1 fruit fly cellular context compared by ENCODE assay signal in genomic region chr3R:9341189-9342012, dm6.
TF ChIP-seq lines count a peak whose summit lies in the region.

No protein-coding gene starts in this region.

TF ChIP-seq in whole organism, embryonic, 481 proteins besides CTCF, POLR2A, EP300 and RAD21 (continued from another document and continues in another):
- no peak for TF ChIP-seq ssp (GFP tag; IDR thresholded peaks at IDR 0.05; lab: Robert Waterston, UW)
- TF ChIP-seq eyg (GFP tag; optimal IDR thresholded peaks at IDR 0.05; lab: Kevin White, UChicago): no peak
- TF ChIP-seq CG43689 (GFP tag; IDR thresholded peaks at IDR 0.05; lab: Robert Waterston, UW): no peak
- peak; percentile 70 for TF ChIP-seq CG1529 (GFP tag; optimal IDR thresholded peaks at IDR 0.05; lab: Kevin White, UChicago)
- peak; percentile 75 for TF ChIP-seq sqz (GFP tag; optimal IDR thresholded peaks at IDR 0.05; lab: Kevin White, UChicago)
- TF ChIP-seq lov (optimal IDR thresholded peaks at IDR 0.05; lab: Kevin White, UChicago): no peak
- TF ChIP-seq lov (GFP tag; IDR thresholded peaks at IDR 0.05; lab: Robert Waterston, UW): peak; percentile 61; the same call in 1 of the 3 replicates
- peak; percentile 55 for TF ChIP-seq Asciz (GFP tag; optimal IDR thresholded peaks at IDR 0.05; lab: Kevin White, UChicago)
- peak; percentile 29 for TF ChIP-seq oc (tag; optimal IDR thresholded peaks at IDR 0.05; lab: Kevin White, UChicago)
- peak; percentile 40 for TF ChIP-seq CG17568 (GFP tag; optimal IDR thresholded peaks at IDR 0.05; lab: Kevin White, UChicago)
- peak; percentile 52 for TF ChIP-seq gsb-n (tag; optimal IDR thresholded peaks at IDR 0.05; lab: Kevin White, UChicago)
- peak; percentile 89 for TF ChIP-seq chm (GFP tag; IDR thresholded peaks at IDR 0.05; lab: Robert Waterston, UW)
- TF ChIP-seq Jarid2 (GFP tag; optimal IDR thresholded peaks at IDR 0.05; lab: Kevin White, UChicago): peak; percentile 85
- peak; percentile 97 for TF ChIP-seq Dll (GFP tag; IDR thresholded peaks at IDR 0.05; lab: Robert Waterston, UW; ENCODE audit: partially characterized antibody)
- TF ChIP-seq Lhr (GFP tag; optimal IDR thresholded peaks at IDR 0.05; lab: Kevin White, UChicago): peak; percentile 42
- TF ChIP-seq da (GFP tag; optimal IDR thresholded peaks at IDR 0.05; lab: Kevin White, UChicago): peak; percentile 1
- peak; percentile 70 for TF ChIP-seq mam (GFP tag; optimal IDR thresholded peaks at IDR 0.05; lab: Kevin White, UChicago)
- TF ChIP-seq CG7271 (tag; optimal IDR thresholded peaks at IDR 0.05; lab: Kevin White, UChicago): peak; percentile 55
- TF ChIP-seq CG6175 (GFP tag; IDR thresholded peaks at IDR 0.05; lab: Robert Waterston, UW): no peak
- peak; percentile 72 for TF ChIP-seq ara (GFP tag; IDR thresholded peaks at IDR 0.05; lab: Robert Waterston, UW)
- peak; percentile 44 for TF ChIP-seq slou (GFP tag; optimal IDR thresholded peaks at IDR 0.05; lab: Kevin White, UChicago)
- TF ChIP-seq CG8281 (tag; optimal IDR thresholded peaks at IDR 0.05; lab: Kevin White, UChicago): peak; percentile 70
- TF ChIP-seq CG42726 (GFP tag; IDR thresholded peaks at IDR 0.05; lab: Robert Waterston, UW; ENCODE audit: partially characterized antibody): peak; percentile 63; the same call in 1 of the 2 replicates
- TF ChIP-seq CG1024 (GFP tag; IDR thresholded peaks at IDR 0.05; lab: Robert Waterston, UW): no peak
- no peak; the same call in 1 of the 2 replicates for TF ChIP-seq ham (GFP tag; IDR thresholded peaks at IDR 0.05; lab: Robert Waterston, UW)
- TF ChIP-seq jumu (GFP tag; optimal IDR thresholded peaks at IDR 0.05; lab: Kevin White, UChicago): peak; percentile 57
- TF ChIP-seq CG4617 (GFP tag; optimal IDR thresholded peaks at IDR 0.05; lab: Kevin White, UChicago; ENCODE audit: borderline replicate concordance): no peak
- peak; percentile 42; the same call in 1 of the 2 replicates for TF ChIP-seq Adf1 (GFP tag; IDR thresholded peaks at IDR 0.05; lab: Robert Waterston, UW)
- peak; percentile 46 for TF ChIP-seq CG12236 (GFP tag; optimal IDR thresholded peaks at IDR 0.05; lab: Kevin White, UChicago)
- TF ChIP-seq CG2202 (tag; optimal IDR thresholded peaks at IDR 0.05; lab: Kevin White, UChicago): peak; percentile 62
- TF ChIP-seq CG30403 (GFP tag; optimal IDR thresholded peaks at IDR 0.05; lab: Kevin White, UChicago): peak; percentile 89
- TF ChIP-seq NC2α (GFP tag; optimal IDR thresholded peaks at IDR 0.05; lab: Kevin White, UChicago): peak; percentile 61
- peak; percentile 72 for TF ChIP-seq CG17359 (tag; optimal IDR thresholded peaks at IDR 0.05; lab: Kevin White, UChicago)
- TF ChIP-seq crc (GFP tag; optimal IDR thresholded peaks at IDR 0.05; lab: Kevin White, UChicago): peak; percentile 6
- TF ChIP-seq chif (GFP tag; optimal IDR thresholded peaks at IDR 0.05; lab: Kevin White, UChicago): peak; percentile 15 to 63
- TF ChIP-seq salm (tag; optimal IDR thresholded peaks at IDR 0.05; lab: Kevin White, UChicago): peak; percentile 29
- peak; percentile 35 for TF ChIP-seq CG18011 (GFP tag; optimal IDR thresholded peaks at IDR 0.05; lab: Kevin White, UChicago)
- peak; percentile 75 for TF ChIP-seq CG10979 (tag; optimal IDR thresholded peaks at IDR 0.05; lab: Kevin White, UChicago)
- peak in 1 of 2 experiments; percentile 72 for TF ChIP-seq insv (GFP tag; optimal IDR thresholded peaks at IDR 0.05; lab: Kevin White, UChicago)
- TF ChIP-seq CG32772 (GFP tag; IDR thresholded peaks at IDR 0.05; lab: Robert Waterston, UW): 0 out of 2 replicates have a peak, but pooled peaks have one; percentile 36
- no peak for TF ChIP-seq CG6654 (GFP tag; optimal IDR thresholded peaks at IDR 0.05; lab: Kevin White, UChicago)
- peak; percentile 60 for TF ChIP-seq CG2116 (GFP tag; optimal IDR thresholded peaks at IDR 0.05; lab: Kevin White, UChicago)
- TF ChIP-seq CG3407 (GFP tag; optimal IDR thresholded peaks at IDR 0.05; lab: Kevin White, UChicago): peak; percentile 68
- TF ChIP-seq CG10321 (GFP tag; IDR thresholded peaks at IDR 0.05; lab: Robert Waterston, UW): no peak
- TF ChIP-seq CG5953 (GFP tag; IDR thresholded peaks at IDR 0.05; lab: Robert Waterston, UW): no peak
- TF ChIP-seq CG15696 (tag; optimal IDR thresholded peaks at IDR 0.05; lab: Kevin White, UChicago): peak; percentile 72
- TF ChIP-seq CG2120 (GFP tag; optimal IDR thresholded peaks at IDR 0.05; lab: Kevin White, UChicago): peak; percentile 88
- TF ChIP-seq CG7963 (GFP tag; IDR thresholded peaks at IDR 0.05; lab: Robert Waterston, UW; ENCODE audit: partially characterized antibody): peak; percentile 64; the same call in 2 of the 3 replicates
- peak; percentile 46; the same call in 1 of the 2 replicates for TF ChIP-seq CG11247 (GFP tag; IDR thresholded peaks at IDR 0.05; lab: Robert Waterston, UW)
- TF ChIP-seq CG7987 (GFP tag; optimal IDR thresholded peaks at IDR 0.05; lab: Kevin White, UChicago): peak; percentile 77
- peak; percentile 38 for TF ChIP-seq CG17328 (GFP tag; IDR thresholded peaks at IDR 0.05; lab: Robert Waterston, UW)
- TF ChIP-seq stwl (tag; optimal IDR thresholded peaks at IDR 0.05; lab: Kevin White, UChicago): no peak
- peak; percentile 30 for TF ChIP-seq Bdp1 (GFP tag; optimal IDR thresholded peaks at IDR 0.05; lab: Kevin White, UChicago)
- no peak for TF ChIP-seq CG10462 (GFP tag; optimal IDR thresholded peaks at IDR 0.05; lab: Kevin White, UChicago)
- peak; percentile 60 for TF ChIP-seq CG6813 (GFP tag; optimal IDR thresholded peaks at IDR 0.05; lab: Kevin White, UChicago)
- no peak for TF ChIP-seq hth (optimal IDR thresholded peaks at IDR 0.05; lab: Kevin White, UChicago)
- peak; percentile 41; the same call in 1 of the 2 replicates for TF ChIP-seq ranshi (GFP tag; IDR thresholded peaks at IDR 0.05; lab: Robert Waterston, UW)
- TF ChIP-seq CG15479 (GFP tag; optimal IDR thresholded peaks at IDR 0.05; lab: Kevin White, UChicago): no peak
- TF ChIP-seq CG4854 (GFP tag; optimal IDR thresholded peaks at IDR 0.05; lab: Kevin White, UChicago): peak; percentile 59
- TF ChIP-seq tgo (GFP tag; IDR thresholded peaks at IDR 0.05; lab: Robert Waterston, UW): peak; percentile 78
- TF ChIP-seq pan (optimal IDR thresholded peaks at IDR 0.05; lab: Kevin White, UChicago): no peak
- peak in 1 of 2 experiments; percentile 69 for TF ChIP-seq pan (GFP tag; optimal IDR thresholded peaks at IDR 0.05 in 1 of 2, IDR thresholded peaks at IDR 0.05 in 1 of 2)
- TF ChIP-seq dati (GFP tag; IDR thresholded peaks at IDR 0.05; lab: Robert Waterston, UW): no peak
- peak; percentile 57; the same call in 1 of the 2 replicates for TF ChIP-seq CG10366 (GFP tag; IDR thresholded peaks at IDR 0.05; lab: Robert Waterston, UW)
- peak; percentile 73 for TF ChIP-seq Oli (tag; optimal IDR thresholded peaks at IDR 0.05; lab: Kevin White, UChicago)
- TF ChIP-seq run (tag; optimal IDR thresholded peaks at IDR 0.05; lab: Kevin White, UChicago): peak; percentile 43
- TF ChIP-seq CG6683 (GFP tag; optimal IDR thresholded peaks at IDR 0.05; lab: Kevin White, UChicago): peak; percentile 65
- peak; percentile 37 for TF ChIP-seq kah (GFP tag; optimal IDR thresholded peaks at IDR 0.05; lab: Kevin White, UChicago)
- TF ChIP-seq CG9215 (GFP tag; IDR thresholded peaks at IDR 0.05; lab: Robert Waterston, UW): no peak; the same call in 1 of the 2 replicates
- peak; percentile 90 for TF ChIP-seq HLH4C (GFP tag; IDR thresholded peaks at IDR 0.05; lab: Robert Waterston, UW; ENCODE audit: partially characterized antibody)
- peak; percentile 53 for TF ChIP-seq CG33213 (GFP tag; optimal IDR thresholded peaks at IDR 0.05; lab: Kevin White, UChicago)
- TF ChIP-seq CG1603 (tag; optimal IDR thresholded peaks at IDR 0.05; lab: Kevin White, UChicago): peak; percentile 58
- TF ChIP-seq nmo (GFP tag; optimal IDR thresholded peaks at IDR 0.05; lab: Kevin White, UChicago): peak; percentile 76
- TF ChIP-seq zen2 (GFP tag; IDR thresholded peaks at IDR 0.05; lab: Robert Waterston, UW; ENCODE audit: partially characterized antibody): no peak; the same call in 2 of the 3 replicates
- no peak for TF ChIP-seq gfzf (GFP tag; optimal IDR thresholded peaks at IDR 0.05; lab: Kevin White, UChicago)
- TF ChIP-seq CG3847 (GFP tag; IDR thresholded peaks at IDR 0.05; lab: Robert Waterston, UW): peak; percentile 73
- peak; percentile 80 for TF ChIP-seq Sox100B (GFP tag; optimal IDR thresholded peaks at IDR 0.05; lab: Kevin White, UChicago)
- TF ChIP-seq org-1 (GFP tag; optimal IDR thresholded peaks at IDR 0.05; lab: Kevin White, UChicago): peak; percentile 75
- peak; percentile 48; the same call in 1 of the 3 replicates for TF ChIP-seq so (GFP tag; IDR thresholded peaks at IDR 0.05; lab: Robert Waterston, UW)
- TF ChIP-seq pzg (GFP tag; optimal IDR thresholded peaks at IDR 0.05; lab: Kevin White, UChicago): peak; percentile 27
- TF ChIP-seq seq (GFP tag; IDR thresholded peaks at IDR 0.05; lab: Robert Waterston, UW): peak; percentile 53; the same call in 1 of the 2 replicates
- peak; percentile 60 for TF ChIP-seq CG3065 (GFP tag; optimal IDR thresholded peaks at IDR 0.05; lab: Kevin White, UChicago)
- peak; percentile 66 for TF ChIP-seq Nf-YB (GFP tag; optimal IDR thresholded peaks at IDR 0.05; lab: Kevin White, UChicago)
- TF ChIP-seq CG13296 (GFP tag; optimal IDR thresholded peaks at IDR 0.05; lab: Kevin White, UChicago): peak; percentile 90
- TF ChIP-seq Dip2 (GFP tag; IDR thresholded peaks at IDR 0.05; lab: Robert Waterston, UW): no peak
- no peak; the same call in 1 of the 2 replicates for TF ChIP-seq gsb (GFP tag; IDR thresholded peaks at IDR 0.05; lab: Robert Waterston, UW)
- peak; percentile 76 for TF ChIP-seq CG9437 (GFP tag; optimal IDR thresholded peaks at IDR 0.05; lab: Kevin White, UChicago)
- TF ChIP-seq CG9876 (GFP tag; optimal IDR thresholded peaks at IDR 0.05; lab: Kevin White, UChicago): no peak
- peak; percentile 75 for TF ChIP-seq CG12769 (tag; optimal IDR thresholded peaks at IDR 0.05; lab: Kevin White, UChicago)
- TF ChIP-seq Ada2b (GFP tag; IDR thresholded peaks at IDR 0.05; lab: Robert Waterston, UW): peak; percentile 60
- 0 out of 2 replicates have a peak, but pooled peaks have one; percentile 18 for TF ChIP-seq ato (GFP tag; IDR thresholded peaks at IDR 0.05; lab: Robert Waterston, UW; ENCODE audit: partially characterized antibody)
- TF ChIP-seq CG10431 (GFP tag; optimal IDR thresholded peaks at IDR 0.05; lab: Kevin White, UChicago): peak; percentile 48
- no peak for TF ChIP-seq Gsc (GFP tag; IDR thresholded peaks at IDR 0.05; lab: Robert Waterston, UW)
- TF ChIP-seq CG3838 (GFP tag; optimal IDR thresholded peaks at IDR 0.05; lab: Kevin White, UChicago): peak; percentile 34
- peak; percentile 52 for TF ChIP-seq gro (GFP tag; optimal IDR thresholded peaks at IDR 0.05; lab: Kevin White, UChicago)
- TF ChIP-seq cg (GFP tag; optimal IDR thresholded peaks at IDR 0.05; lab: Kevin White, UChicago): peak; percentile 17
- peak; percentile 80 for TF ChIP-seq CG10209 (GFP tag; optimal IDR thresholded peaks at IDR 0.05; lab: Kevin White, UChicago)
- TF ChIP-seq Doc2 (GFP tag; IDR thresholded peaks at IDR 0.05; lab: Robert Waterston, UW): no peak
- TF ChIP-seq CG14014 (GFP tag; IDR thresholded peaks at IDR 0.05; lab: Robert Waterston, UW): peak; percentile 75
- TF ChIP-seq hb (GFP tag; IDR thresholded peaks at IDR 0.05; lab: Robert Waterston, UW; ENCODE audit: partially characterized antibody): peak; percentile 82; the same call in 1 of the 3 replicates
- peak; percentile 46; the same call in 1 of the 2 replicates for TF ChIP-seq crol (GFP tag; IDR thresholded peaks at IDR 0.05; lab: Robert Waterston, UW)
- peak; percentile 37 for TF ChIP-seq MESR4 (GFP tag; optimal IDR thresholded peaks at IDR 0.05; lab: Kevin White, UChicago)
- TF ChIP-seq CG16863 (GFP tag; optimal IDR thresholded peaks at IDR 0.05; lab: Kevin White, UChicago): peak; percentile 5
- TF ChIP-seq sisA (GFP tag; IDR thresholded peaks at IDR 0.05; lab: Robert Waterston, UW): peak; percentile 42; the same call in 1 of the 2 replicates
- TF ChIP-seq CG31388 (GFP tag; optimal IDR thresholded peaks at IDR 0.05; lab: Kevin White, UChicago): no peak
- TF ChIP-seq Hand (GFP tag; optimal IDR thresholded peaks at IDR 0.05; lab: Kevin White, UChicago): peak; percentile 68
- peak; percentile 71 for TF ChIP-seq Dbx (GFP tag; IDR thresholded peaks at IDR 0.05; lab: Robert Waterston, UW)
- peak; percentile 68 for TF ChIP-seq Deaf1 (tag; optimal IDR thresholded peaks at IDR 0.05; lab: Kevin White, UChicago)
- peak; percentile 60; the same call in 1 of the 2 replicates for TF ChIP-seq cas (GFP tag; IDR thresholded peaks at IDR 0.05; lab: Robert Waterston, UW)
- peak; percentile 84 for TF ChIP-seq CG12299 (tag; optimal IDR thresholded peaks at IDR 0.05; lab: Kevin White, UChicago)
- peak; percentile 34; the same call in 1 of the 2 replicates for TF ChIP-seq CG11085 (GFP tag; IDR thresholded peaks at IDR 0.05; lab: Robert Waterston, UW)
- TF ChIP-seq inv (GFP tag; IDR thresholded peaks at IDR 0.05; lab: Robert Waterston, UW; ENCODE audit: partially characterized antibody): peak; percentile 88
- TF ChIP-seq MBD-R2 (GFP tag; IDR thresholded peaks at IDR 0.05; lab: Robert Waterston, UW): peak; percentile 52; the same call in 1 of the 2 replicates
- TF ChIP-seq NfI (GFP tag; optimal IDR thresholded peaks at IDR 0.05; lab: Kevin White, UChicago): peak; percentile 82
- peak; percentile 13 for TF ChIP-seq HmgD (GFP tag; optimal IDR thresholded peaks at IDR 0.05; lab: Kevin White, UChicago)
- TF ChIP-seq tx (GFP tag; optimal IDR thresholded peaks at IDR 0.05; lab: Kevin White, UChicago): peak; percentile 20
- TF ChIP-seq Myb (GFP tag; optimal IDR thresholded peaks at IDR 0.05; lab: Kevin White, UChicago): no peak
- TF ChIP-seq wor (GFP tag; IDR thresholded peaks at IDR 0.05; lab: Robert Waterston, UW): no peak
- peak; percentile 64 for TF ChIP-seq Bteb2 (GFP tag; optimal IDR thresholded peaks at IDR 0.05; lab: Kevin White, UChicago)
- TF ChIP-seq peb (GFP tag; IDR thresholded peaks at IDR 0.05; lab: Robert Waterston, UW): no peak
- no peak for TF ChIP-seq prd (optimal IDR thresholded peaks at IDR 0.05; lab: Kevin White, UChicago)
- peak; percentile 75 for TF ChIP-seq prd (GFP tag; IDR thresholded peaks at IDR 0.05; lab: Robert Waterston, UW)
- no peak for TF ChIP-seq Dref (GFP tag; IDR thresholded peaks at IDR 0.05; lab: Robert Waterston, UW)
- TF ChIP-seq CG6765 (GFP tag; optimal IDR thresholded peaks at IDR 0.05; lab: Kevin White, UChicago): peak; percentile 84
- TF ChIP-seq esg (GFP tag; conservative IDR thresholded peaks at IDR 0.05; lab: Robert Waterston, UW): peak; percentile 33
- TF ChIP-seq E2f2 (GFP tag; IDR thresholded peaks at IDR 0.05; lab: Robert Waterston, UW): peak; percentile 35; the same call in 1 of the 2 replicates
- TF ChIP-seq CG7372 (GFP tag; IDR thresholded peaks at IDR 0.05; lab: Robert Waterston, UW): peak; percentile 42; the same call in 1 of the 2 replicates
